Worm (Caenorhabditis elegans) whole organism, early embryonic: ENCODE measurements around the gene ZK1098.6.

Experiments
- aly-1 ChIP-seq: sonication (generic microtip); optimal IDR thresholded peaks from 2 replicates; lab custom pipeline; 2016; ENCODE audit warnings: missing genetic modification characterization, missing compliant biosample characterization
- ama-1 ChIP-seq: fragments of 150-350 bp; optimal IDR thresholded peaks from 2 replicates; lab custom pipeline; 2014

DNA sequence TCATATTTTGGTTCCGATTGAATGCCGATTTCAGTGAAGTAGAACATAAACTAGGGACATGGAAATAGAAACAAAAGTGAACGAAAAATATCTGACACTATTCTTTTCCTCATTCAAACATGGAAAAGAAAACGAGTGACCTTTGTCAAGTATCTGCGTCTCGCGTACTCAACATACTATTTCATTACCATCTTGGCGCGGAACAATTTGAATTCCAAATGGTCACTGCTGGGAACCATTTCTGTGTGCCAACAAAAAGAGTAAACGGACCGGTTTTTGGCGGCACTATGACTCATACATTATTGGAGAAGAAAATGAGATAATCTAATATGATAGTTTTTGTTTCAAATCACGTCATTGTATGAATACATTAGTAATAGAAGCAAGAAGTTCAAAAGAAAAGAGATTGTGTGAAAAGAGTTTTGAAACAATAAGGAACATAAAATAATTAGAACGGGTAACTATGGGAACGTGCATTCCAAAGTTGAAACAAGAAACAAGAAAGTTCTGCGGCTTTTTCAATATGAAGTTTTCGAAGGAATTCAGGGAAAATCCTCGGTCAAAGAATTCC is 44.4 kb upstream of the ZK1098.6 start:
- TF ChIP-seq aly-1 (tag; lab: Kevin White, UChicago) (no peak), ama-1 (lab: Kevin White, UChicago) (no peak)
